Fruit fly (Drosophila melanogaster): Measurements from ENCODE around the gene CG5568.

The CG5568 gene

dm6 chr3L:5848929-5849328 lies 22.4 kb upstream of the CG5568 start:
- TF ChIP-seq CG13204 (GFP tag; optimal IDR thresholded peaks at IDR 0.05) (peak; percentile 31), CG17806 (tag; optimal IDR thresholded peaks at IDR 0.05) (no peak)

- TF ChIP-seq Pif1A (GFP tag; optimal IDR thresholded peaks at IDR 0.05) (peak; percentile 6), CG10348 (GFP tag; IDR thresholded peaks at IDR 0.05) (no peak), CG8159 (tag; optimal IDR thresholded peaks at IDR 0.05) (peak; percentile 70), EcR (GFP tag; optimal IDR thresholded peaks at IDR 0.05) (no peak), CG34367 (tag; optimal IDR thresholded peaks at IDR 0.05) (peak; percentile 23), CG14655 (GFP tag; optimal IDR thresholded peaks at IDR 0.05) (peak; percentile 10), CG4496 (GFP tag; IDR thresholded peaks at IDR 0.05) (no peak), Snoo (tag; optimal IDR thresholded peaks at IDR 0.05) (peak; percentile 48), CG17806 (tag; optimal IDR thresholded peaks at IDR 0.05) (peak; percentile 43), CG15710 (tag; optimal IDR thresholded peaks at IDR 0.05) (peak; percentile 69), CG9948 (tag; optimal IDR thresholded peaks at IDR 0.05) (peak; percentile 51)
Observed at dm6 chr3L:5851636-5852035, 19.7 kb upstream of the CG5568 start.

- TF ChIP-seq CG8301 (tag; optimal IDR thresholded peaks at IDR 0.05) (peak; percentile 46), CG14655 (GFP tag; optimal IDR thresholded peaks at IDR 0.05) (peak; percentile 63), CG15710 (tag; optimal IDR thresholded peaks at IDR 0.05) (no peak), CG17806 (tag; optimal IDR thresholded peaks at IDR 0.05) (no peak), Pif1A (GFP tag; optimal IDR thresholded peaks at IDR 0.05) (no peak), rn (GFP tag; IDR thresholded peaks at IDR 0.05) (no peak)
Observed at dm6 chr3L:5855098-5855497, 16.2 kb upstream of the CG5568 start.

dm6 chr3L:5856081-5856826 lies 15.0 kb upstream of the CG5568 start:
- TF ChIP-seq CG17806 (tag; optimal IDR thresholded peaks at IDR 0.05): no peak
- TF ChIP-seq Pif1B (GFP tag; optimal IDR thresholded peaks at IDR 0.05): no peak
- no peak for TF ChIP-seq Ets98B (GFP tag; IDR thresholded peaks at IDR 0.05)
- no peak for TF ChIP-seq CG8301 (tag; optimal IDR thresholded peaks at IDR 0.05)
- TF ChIP-seq CG34367 (tag; optimal IDR thresholded peaks at IDR 0.05): no peak

dm6 chr3L:5856919-5857318 lies 14.4 kb upstream of the CG5568 start:
- TF ChIP-seq CG12605 (GFP tag; IDR thresholded peaks at IDR 0.05) (no peak), Pif1A (GFP tag; optimal IDR thresholded peaks at IDR 0.05) (peak; percentile 15), Snoo (tag; optimal IDR thresholded peaks at IDR 0.05) (no peak), CG34367 (tag; optimal IDR thresholded peaks at IDR 0.05) (peak; percentile 38), rn (GFP tag; IDR thresholded peaks at IDR 0.05) (no peak), CG10348 (GFP tag; IDR thresholded peaks at IDR 0.05) (no peak), EcR (GFP tag; optimal IDR thresholded peaks at IDR 0.05) (no peak), CG9948 (tag; optimal IDR thresholded peaks at IDR 0.05) (peak; percentile 61), CG13204 (GFP tag; optimal IDR thresholded peaks at IDR 0.05) (no peak), CG8301 (tag; optimal IDR thresholded peaks at IDR 0.05) (peak; percentile 7), CG32121 (GFP tag; IDR thresholded peaks at IDR 0.05) (no peak), CG8159 (tag; optimal IDR thresholded peaks at IDR 0.05) (peak; percentile 64), fd96Ca (GFP tag; IDR thresholded peaks at IDR 0.05) (no peak), D1 (tag; optimal IDR thresholded peaks at IDR 0.05) (no peak), CG4496 (GFP tag; IDR thresholded peaks at IDR 0.05) (no peak), CG15710 (tag; optimal IDR thresholded peaks at IDR 0.05) (peak; percentile 42), CG14655 (GFP tag; optimal IDR thresholded peaks at IDR 0.05) (peak; percentile 37), CG17806 (tag; optimal IDR thresholded peaks at IDR 0.05) (peak; percentile 56)

dm6 chr3L:5859029-5859428 lies 12.3 kb upstream of the CG5568 start:
- TF ChIP-seq Pif1B (GFP tag; optimal IDR thresholded peaks at IDR 0.05) (no peak), CG12605 (GFP tag; IDR thresholded peaks at IDR 0.05) (no peak), fd96Ca (GFP tag; IDR thresholded peaks at IDR 0.05) (no peak), CG13204 (GFP tag; optimal IDR thresholded peaks at IDR 0.05) (no peak), CG14655 (GFP tag; optimal IDR thresholded peaks at IDR 0.05) (no peak), Snoo (tag; optimal IDR thresholded peaks at IDR 0.05) (no peak), Ets98B (GFP tag; IDR thresholded peaks at IDR 0.05) (no peak), EcR (GFP tag; optimal IDR thresholded peaks at IDR 0.05) (no peak), Pif1A (GFP tag; optimal IDR thresholded peaks at IDR 0.05) (no peak), gl (tag; optimal IDR thresholded peaks at IDR 0.05) (no peak), D1 (tag; optimal IDR thresholded peaks at IDR 0.05) (no peak), CG8159 (tag; optimal IDR thresholded peaks at IDR 0.05) (no peak)

- TF ChIP-seq CG17806 (tag; optimal IDR thresholded peaks at IDR 0.05) (peak; percentile 52), Pif1A (GFP tag; optimal IDR thresholded peaks at IDR 0.05) (peak; percentile 50), rn (GFP tag; IDR thresholded peaks at IDR 0.05) (no peak), CG32121 (GFP tag; IDR thresholded peaks at IDR 0.05) (no peak), CG10348 (GFP tag; IDR thresholded peaks at IDR 0.05) (no peak), fd96Ca (GFP tag; IDR thresholded peaks at IDR 0.05) (no peak), gl (tag; optimal IDR thresholded peaks at IDR 0.05) (no peak), Snoo (tag; optimal IDR thresholded peaks at IDR 0.05) (peak; percentile 74), Ets98B (GFP tag; IDR thresholded peaks at IDR 0.05) (no peak), CG8301 (tag; optimal IDR thresholded peaks at IDR 0.05) (peak; percentile 18), CG14655 (GFP tag; optimal IDR thresholded peaks at IDR 0.05) (peak; percentile 43), Pif1B (GFP tag; optimal IDR thresholded peaks at IDR 0.05) (peak; percentile 0), D1 (tag; optimal IDR thresholded peaks at IDR 0.05) (no peak), CG34367 (tag; optimal IDR thresholded peaks at IDR 0.05) (peak; percentile 37), CG8159 (tag; optimal IDR thresholded peaks at IDR 0.05) (peak; percentile 76), CG15710 (tag; optimal IDR thresholded peaks at IDR 0.05) (peak; percentile 64), CG9948 (tag; optimal IDR thresholded peaks at IDR 0.05) (peak; percentile 51), CG4496 (GFP tag; IDR thresholded peaks at IDR 0.05) (0 out of 3 replicates have a peak, but pooled peaks have one; percentile 44), CG13204 (GFP tag; optimal IDR thresholded peaks at IDR 0.05) (no peak)
Observed at dm6 chr3L:5862994-5863393, 8.3 kb upstream of the CG5568 start.

All from whole organism, pupa.